Worm (Caenorhabditis elegans) whole organism, L1 larva: ENCODE results near the gene C42D4.13.

Experiments
- C16A3.4 ChIP-seq: fragments of 150-350 bp; optimal IDR thresholded peaks from 2 replicates; lab custom pipeline; 2014; ENCODE audit warnings: missing biosample characterization, missing genetic modification characterization
- ama-1 ChIP-seq: fragments of 150-350 bp; optimal IDR thresholded peaks from 2 replicates; lab custom pipeline; 2014
- egl-27 ChIP-seq, 2 experiments: fragments of 150-350 bp in 1 of 2; sonication (generic microtip); optimal IDR thresholded peaks; 3 replicates each; lab custom pipeline; 2017 to 2018; ENCODE audit warnings: missing biosample characterization in 2 of 2, missing genetic modification characterization in 2 of 2, missing genetic modification reagents in 2 of 2
- elt-2 ChIP-seq: sonication (generic microtip); optimal IDR thresholded peaks from 2 replicates; lab custom pipeline; 2016; ENCODE audit warnings: missing genetic modification characterization, mild to moderate bottlenecking, inconsistent platforms, missing compliant biosample characterization, missing genetic modification reagents
- fkh-10 ChIP-seq: sonication (generic microtip); optimal IDR thresholded peaks from 2 replicates; lab custom pipeline; 2017; ENCODE audit warnings: missing biosample characterization, missing genetic modification reagents, missing genetic modification characterization
- grh-1 ChIP-seq: fragments of 200-800 bp; sonication (Bioruptor generic); IDR thresholded peaks from 2 replicates; pipeline ENCODE4 v1.3.6; 2022; ENCODE audit warnings: missing genetic modification reagents, missing genetic modification characterization, missing compliant biosample characterization
- tlp-1 ChIP-seq: fragments of 150-350 bp; optimal IDR thresholded peaks from 2 replicates; lab custom pipeline; 2014; ENCODE audit warnings: missing biosample characterization, missing genetic modification characterization
- xbp-1 ChIP-seq: sonication (generic microtip); optimal IDR thresholded peaks from 2 replicates; lab custom pipeline; 2016; ENCODE audit warnings: missing genetic modification characterization, missing compliant biosample characterization
- ztf-11 ChIP-seq, 2 experiments: sonication (generic microtip); optimal IDR thresholded peaks; 2 replicates each; lab custom pipeline; 2016 to 2017; ENCODE audit warnings: missing genetic modification characterization in 2 of 2, missing biosample characterization in 1 of 2, missing compliant biosample characterization in 1 of 2
- ztf-4 ChIP-seq: fragments of 150-350 bp; optimal IDR thresholded peaks from 2 replicates; lab custom pipeline; 2014; ENCODE audit warnings: missing biosample characterization, missing genetic modification characterization

DNA sequence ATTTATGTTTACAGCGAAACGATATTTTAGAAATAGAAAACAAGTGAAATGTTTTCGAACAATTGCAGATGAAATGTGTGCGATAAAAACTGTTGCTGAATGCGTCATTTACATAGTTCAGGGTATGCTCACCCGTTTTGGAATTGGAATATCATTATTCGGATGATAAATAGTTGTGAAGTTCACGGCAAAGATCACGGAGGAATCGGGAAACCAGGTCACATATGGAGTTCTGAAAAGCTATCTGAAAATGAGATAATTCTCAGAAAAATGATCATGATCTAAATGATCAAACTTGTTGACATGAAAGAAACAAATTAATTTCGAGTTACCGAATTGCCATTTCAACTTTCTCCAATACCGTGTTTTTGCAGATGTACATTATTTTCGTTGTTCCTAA, 7.8 kb upstream of the C42D4.13 start, which contains the start of gene best-16:
- TF ChIP-seq C16A3.4 (no peak), tlp-1 (tag; lab: Kevin White, UChicago) (no peak), ama-1 (no peak), fkh-10 (GFP tag; lab: Kevin White, UChicago) (no peak), egl-27 (tag; optimal IDR thresholded peaks at IDR 0.05; lab: Kevin White, UChicago) (no peak), ztf-11 (tag; optimal IDR thresholded peaks at IDR 0.05; lab: Kevin White, UChicago) (no peak), xbp-1 (tag; lab: Kevin White, UChicago) (no peak), grh-1 (no peak), ztf-4 (no peak), elt-2 (tag; lab: Kevin White, UChicago) (no peak)
